Worm (Caenorhabditis elegans) whole organism, late embryonic: ENCODE measurements around the gene nas-24.

Experiments
- C08G9.2 ChIP-seq: sonication (generic microtip); optimal IDR thresholded peaks from 2 replicates; lab custom pipeline; 2016; ENCODE audit warnings: mild to moderate bottlenecking, missing genetic modification characterization, moderate library complexity, missing compliant biosample characterization
- F13H6.1 ChIP-seq: sonication (generic microtip); optimal IDR thresholded peaks from 2 replicates; lab custom pipeline; 2016; ENCODE audit warnings: missing genetic modification characterization, missing compliant biosample characterization
- T23F11.4 ChIP-seq: fragments of 200-800 bp; sonication (Bioruptor generic); optimal IDR thresholded peaks from 2 replicates; lab custom pipeline; 2018; ENCODE audit warnings: mild to moderate bottlenecking, missing genetic modification characterization, missing compliant biosample characterization
- Y22D7AL.16 ChIP-seq: sonication (generic microtip); optimal IDR thresholded peaks from 2 replicates; lab custom pipeline; 2016; ENCODE audit warnings: missing genetic modification characterization, missing compliant biosample characterization
- ceh-14 ChIP-seq: sonication (generic microtip); optimal IDR thresholded peaks from 2 replicates; lab custom pipeline; 2016; ENCODE audit warnings: missing genotype, missing genetic modification characterization, missing compliant biosample characterization
- ceh-18 ChIP-seq: sonication (generic microtip); optimal IDR thresholded peaks from 2 replicates; lab custom pipeline; 2016; ENCODE audit warnings: missing genetic modification characterization, missing compliant biosample characterization
- ceh-19 ChIP-seq: fragments of 200-800 bp; sonication (Bioruptor generic); optimal IDR thresholded peaks from 2 replicates; lab custom pipeline; 2018; ENCODE audit warnings: mild to moderate bottlenecking, missing genetic modification characterization, missing compliant biosample characterization
- ceh-2 ChIP-seq: sonication (generic microtip); optimal IDR thresholded peaks from 2 replicates; lab custom pipeline; 2016; ENCODE audit warnings: missing genotype, missing genetic modification characterization, missing compliant biosample characterization
- ceh-22 ChIP-seq: sonication (generic microtip); optimal IDR thresholded peaks from 2 replicates; lab custom pipeline; 2017; ENCODE audit warnings: missing biosample characterization, missing genetic modification characterization
- ceh-30 ChIP-seq: fragments of 150-350 bp; optimal IDR thresholded peaks from 2 replicates; lab custom pipeline; 2014; ENCODE audit warnings: missing biosample characterization, missing genetic modification characterization
- ceh-31 ChIP-seq: sonication (generic microtip); optimal IDR thresholded peaks from 2 replicates; lab custom pipeline; 2016; ENCODE audit warnings: missing genetic modification characterization, missing compliant biosample characterization
- ceh-34 ChIP-seq: sonication (generic microtip); optimal IDR thresholded peaks from 2 replicates; lab custom pipeline; 2016; ENCODE audit warnings: mild to moderate bottlenecking, missing genetic modification characterization, missing compliant biosample characterization
- ceh-45 ChIP-seq: fragments of 200-800 bp; sonication (Bioruptor generic); IDR thresholded peaks from 2 replicates; pipeline ENCODE4 v1.3.6; 2022; ENCODE audit warnings: missing genetic modification reagents, missing genetic modification characterization, missing compliant biosample characterization
- ceh-48 ChIP-seq: sonication (generic microtip); optimal IDR thresholded peaks from 2 replicates; lab custom pipeline; 2016; ENCODE audit warnings: missing genetic modification characterization, inconsistent platforms, missing compliant biosample characterization
- che-1 ChIP-seq: sonication (generic microtip); optimal IDR thresholded peaks from 2 replicates; lab custom pipeline; 2016; ENCODE audit warnings: mild to moderate bottlenecking, missing genetic modification characterization, missing compliant biosample characterization
- dmd-4 ChIP-seq: sonication (generic microtip); optimal IDR thresholded peaks from 2 replicates; lab custom pipeline; 2016; ENCODE audit warnings: borderline replicate concordance, missing genetic modification characterization, missing compliant biosample characterization
- dve-1 ChIP-seq: sonication (generic microtip); optimal IDR thresholded peaks from 2 replicates; lab custom pipeline; 2017; ENCODE audit warnings: antibody characterized with exemption, mild to moderate bottlenecking, missing genetic modification characterization, missing compliant biosample characterization
- eyg-1 ChIP-seq: sonication (generic microtip); optimal IDR thresholded peaks from 2 replicates; lab custom pipeline; 2016; ENCODE audit warnings: missing genotype, missing genetic modification characterization, missing compliant biosample characterization
- fkh-10 ChIP-seq: fragments of 150-350 bp; optimal IDR thresholded peaks from 2 replicates; lab custom pipeline; 2014; ENCODE audit warnings: missing biosample characterization, missing genetic modification reagents, missing genetic modification characterization
- gmeb-2 ChIP-seq: sonication (generic microtip); optimal IDR thresholded peaks from 2 replicates; lab custom pipeline; 2016; ENCODE audit warnings: missing genetic modification characterization, inconsistent platforms, missing compliant biosample characterization
- hlh-13 ChIP-seq: fragments of 200-800 bp; sonication (Bioruptor generic); optimal IDR thresholded peaks from 2 replicates; lab custom pipeline; 2018; ENCODE audit warnings: mild to moderate bottlenecking, missing genetic modification characterization, missing compliant biosample characterization
- hlh-8 ChIP-seq: sonication (generic microtip); optimal IDR thresholded peaks from 2 replicates; lab custom pipeline; 2016; ENCODE audit warnings: missing genotype, missing genetic modification characterization, missing compliant biosample characterization
- lim-6 ChIP-seq: sonication (generic microtip); optimal IDR thresholded peaks from 2 replicates; lab custom pipeline; 2016; ENCODE audit warnings: missing genetic modification characterization, missing compliant biosample characterization
- lin-11 ChIP-seq: fragments of 200-800 bp; sonication (Bioruptor generic); optimal IDR thresholded peaks from 2 replicates; lab custom pipeline; 2018; ENCODE audit warnings: mild to moderate bottlenecking, missing genetic modification characterization, missing compliant biosample characterization
- nfya-1 ChIP-seq: sonication (generic microtip); optimal IDR thresholded peaks from 2 replicates; lab custom pipeline; 2017; ENCODE audit warnings: missing genetic modification characterization, mild to moderate bottlenecking, missing compliant biosample characterization, antibody characterized with exemption, moderate library complexity
- nhr-11 ChIP-seq: fragments of 150-350 bp; optimal IDR thresholded peaks from 2 replicates; lab custom pipeline; 2014; ENCODE audit warnings: missing biosample characterization, missing genetic modification characterization
- nhr-232 ChIP-seq: sonication (generic microtip); optimal IDR thresholded peaks from 2 replicates; lab custom pipeline; 2016; ENCODE audit warnings: missing genetic modification characterization, missing compliant biosample characterization
- npax-4 ChIP-seq: sonication (generic microtip); optimal IDR thresholded peaks from 2 replicates; lab custom pipeline; 2016; ENCODE audit warnings: missing genetic modification characterization, missing compliant biosample characterization
- odd-2 ChIP-seq: sonication (generic microtip); optimal IDR thresholded peaks from 2 replicates; lab custom pipeline; 2017; ENCODE audit warnings: antibody characterized with exemption, mild to moderate bottlenecking, missing genetic modification characterization, missing compliant biosample characterization
- pag-3 ChIP-seq: sonication (generic microtip); optimal IDR thresholded peaks from 2 replicates; lab custom pipeline; 2016; ENCODE audit warnings: missing compliant biosample characterization, missing genetic modification characterization, borderline replicate concordance
- pax-1 ChIP-seq: fragments of 150-350 bp; optimal IDR thresholded peaks from 2 replicates; lab custom pipeline; 2014; ENCODE audit warnings: missing biosample characterization, missing genetic modification characterization
- pha-2 ChIP-seq: sonication (generic microtip); optimal IDR thresholded peaks from 2 replicates; lab custom pipeline; 2017; ENCODE audit warnings: mild to moderate bottlenecking, missing genetic modification characterization, missing compliant biosample characterization
- pqm-1 ChIP-seq: sonication (generic microtip); optimal IDR thresholded peaks from 2 replicates; lab custom pipeline; 2016; ENCODE audit warnings: missing genetic modification characterization, missing compliant biosample characterization
- sdc-2 ChIP-seq: sonication (generic microtip); optimal IDR thresholded peaks from 2 replicates; lab custom pipeline; 2016; ENCODE audit warnings: missing genotype, missing genetic modification characterization, missing compliant biosample characterization
- syd-9 ChIP-seq: sonication (generic microtip); optimal IDR thresholded peaks from 2 replicates; lab custom pipeline; 2016; ENCODE audit warnings: mild to moderate bottlenecking, missing genetic modification characterization, moderate library complexity, missing compliant biosample characterization
- tbx-2 ChIP-seq: sonication (generic microtip); optimal IDR thresholded peaks from 2 replicates; lab custom pipeline; 2016; ENCODE audit warnings: missing genetic modification characterization, missing compliant biosample characterization
- unc-86 ChIP-seq: sonication (generic microtip); optimal IDR thresholded peaks from 2 replicates; lab custom pipeline; 2016; ENCODE audit warnings: missing genetic modification characterization, missing compliant biosample characterization

nas-24 gene

ce11 chrV:13768941-13769436, at the start of gene nas-24:
nas-24 (plus strand) TSS chrV:13769386.
- TF ChIP-seq T23F11.4 (GFP tag; lab: Kevin White, UChicago) (no peak), gmeb-2 (tag; lab: Kevin White, UChicago) (no peak), ceh-30 (no peak), pag-3 (tag; lab: Kevin White, UChicago) (no peak), ceh-14 (no peak), Y22D7AL.16 (tag; lab: Kevin White, UChicago) (no peak)
- TF ChIP-seq, all 69 proteins: peak for 0

- TF ChIP-seq pag-3 (tag; lab: Kevin White, UChicago) (no peak), hlh-8 (tag; lab: Kevin White, UChicago) (no peak), fkh-10 (GFP tag; lab: Kevin White, UChicago) (no peak), ceh-22 (tag; lab: Kevin White, UChicago) (no peak), ceh-45 (no peak)
These were observed 44.4 kb upstream of the nas-24 start, which contains the start of gene F35E12.2 for ce11 chrV:13724781-13725180. F35E12.2 (minus strand) TSS chrV:13724881.

- TF ChIP-seq unc-86 (no peak), ceh-30 (no peak), dmd-4 (tag; lab: Kevin White, UChicago) (no peak), C08G9.2 (no peak), nhr-232 (tag; lab: Kevin White, UChicago) (no peak)
These were observed 43.6 kb upstream of the nas-24 start, which contains the start of gene fbxa-181 for ce11 chrV:13725574-13725973. fbxa-181 (plus strand) TSS chrV:13725874.

- no peak for TF ChIP-seq gmeb-2 (tag; lab: Kevin White, UChicago)
- TF ChIP-seq hlh-8 (tag; lab: Kevin White, UChicago), result no peak
- TF ChIP-seq F13H6.1 (tag; lab: Kevin White, UChicago), result no peak
- TF ChIP-seq tbx-2 (tag; lab: Kevin White, UChicago), result no peak
- TF ChIP-seq sdc-2 (tag; lab: Kevin White, UChicago), result no peak
- no peak for TF ChIP-seq lin-11 (tag; lab: Kevin White, UChicago)
- no peak for TF ChIP-seq pqm-1
- TF ChIP-seq ceh-48 (tag; lab: Kevin White, UChicago), result no peak
- TF ChIP-seq nfya-1, result no peak
- no peak for TF ChIP-seq ceh-2 (tag; lab: Kevin White, UChicago)
- TF ChIP-seq syd-9 (tag; lab: Kevin White, UChicago), result no peak
- TF ChIP-seq che-1 (tag; lab: Kevin White, UChicago), result no peak
- TF ChIP-seq ceh-34 (tag; lab: Kevin White, UChicago), result no peak
- no peak for TF ChIP-seq npax-4
- no peak for TF ChIP-seq unc-86
- TF ChIP-seq eyg-1 (tag; lab: Kevin White, UChicago), result no peak
- TF ChIP-seq dve-1 (tag; lab: Kevin White, UChicago), result no peak
- no peak for TF ChIP-seq ceh-14
- TF ChIP-seq, all 69 proteins: peak for 0
These were observed 38.4 kb upstream of the nas-24 start, which contains the start of gene dct-17 for ce11 chrV:13730762-13731161. dct-17 (minus strand) TSS chrV:13730784.

ce11 chrV:13736147-13736546, 33.0 kb upstream of the nas-24 start, which contains the start of gene F35E12.6:
F35E12.6 (minus strand) TSS chrV:13736247.
- no peak for TF ChIP-seq nhr-11
- TF ChIP-seq dve-1 (tag; lab: Kevin White, UChicago), result no peak
- no peak for TF ChIP-seq hlh-13
- no peak for TF ChIP-seq pha-2 (tag; lab: Kevin White, UChicago)
- TF ChIP-seq ceh-14, result no peak
- no peak for TF ChIP-seq ceh-31
- TF ChIP-seq pax-1 (tag; lab: Kevin White, UChicago), result no peak
- TF ChIP-seq ceh-18, result no peak
- TF ChIP-seq T23F11.4 (GFP tag; lab: Kevin White, UChicago), result no peak
- no peak for TF ChIP-seq ceh-2 (tag; lab: Kevin White, UChicago)
- no peak for TF ChIP-seq npax-4
- no peak for TF ChIP-seq F13H6.1 (tag; lab: Kevin White, UChicago)
- no peak for TF ChIP-seq dmd-4 (tag; lab: Kevin White, UChicago)
- no peak for TF ChIP-seq che-1 (tag; lab: Kevin White, UChicago)
- no peak for TF ChIP-seq lim-6 (tag; lab: Kevin White, UChicago)
- TF ChIP-seq eyg-1 (tag; lab: Kevin White, UChicago), result no peak
- TF ChIP-seq odd-2 (tag; lab: Kevin White, UChicago), result no peak
- TF ChIP-seq ceh-22 (tag; lab: Kevin White, UChicago), result no peak
- TF ChIP-seq ceh-19 (GFP tag; lab: Kevin White, UChicago), result no peak
